Fruit fly (Drosophila melanogaster): ENCODE results near the gene CG7330.

- no peak for TF ChIP-seq psq (optimal IDR thresholded peaks at IDR 0.05)
- no peak for TF ChIP-seq Myc (optimal IDR thresholded peaks at IDR 0.05)
- no peak for TF ChIP-seq ttk (optimal IDR thresholded peaks at IDR 0.05)
- no peak for TF ChIP-seq h (optimal IDR thresholded peaks at IDR 0.05)
- no peak for TF ChIP-seq Sin3A (optimal IDR thresholded peaks at IDR 0.05)
- TF ChIP-seq insv (optimal IDR thresholded peaks at IDR 0.05): no peak
These were observed 44.2 kb downstream of the CG7330 start for dm6 chr3L:18192858-18193478.

All from Kc167 (cell line).